Worm (Caenorhabditis elegans) whole organism, early embryonic: ENCODE results near the gene Y60A3A.25.
A peak's percentile ranks its signal among the peaks of the same experiment; 100 is the strongest.

ENCODE experiments used
- B0310.2 ChIP-seq: sonication (generic microtip); optimal IDR thresholded peaks from 2 replicates; lab custom pipeline; 2016; ENCODE audit warnings: mild to moderate bottlenecking, missing genetic modification characterization, missing compliant biosample characterization
- F13C5.2 ChIP-seq: sonication (generic microtip); optimal IDR thresholded peaks from 2 replicates; lab custom pipeline; 2017; ENCODE audit warnings: mild to moderate bottlenecking, missing genetic modification characterization, inconsistent platforms, missing compliant biosample characterization
- aly-1 ChIP-seq: sonication (generic microtip); optimal IDR thresholded peaks from 2 replicates; lab custom pipeline; 2016; ENCODE audit warnings: missing genetic modification characterization, missing compliant biosample characterization
- ama-1 ChIP-seq: fragments of 150-350 bp; optimal IDR thresholded peaks from 2 replicates; lab custom pipeline; 2014
- ceh-13 ChIP-seq: fragments of 200-800 bp; sonication (Bioruptor generic); optimal IDR thresholded peaks from 2 replicates; lab custom pipeline; 2018; ENCODE audit warnings: mild to moderate bottlenecking, missing genetic modification characterization, missing compliant biosample characterization
- ceh-36 ChIP-seq: sonication (generic microtip); optimal IDR thresholded peaks from 2 replicates; lab custom pipeline; 2016; ENCODE audit warnings: missing genetic modification characterization, inconsistent platforms, missing compliant biosample characterization
- ets-7 ChIP-seq: sonication (generic microtip); optimal IDR thresholded peaks from 2 replicates; lab custom pipeline; 2016; ENCODE audit warnings: missing genotype, missing genetic modification characterization, missing compliant biosample characterization
- flt-1 ChIP-seq: fragments of 200-800 bp; sonication (Bioruptor generic); IDR thresholded peaks from 2 replicates; pipeline ENCODE4 v1.3.6; 2022; ENCODE audit warnings: missing genetic modification characterization, missing compliant biosample characterization
- hmbx-1 ChIP-seq: sonication (generic microtip); optimal IDR thresholded peaks from 2 replicates; lab custom pipeline; 2016; ENCODE audit warnings: mild to moderate bottlenecking, missing genetic modification characterization, missing compliant biosample characterization
- hmg-4 ChIP-seq: fragments of 200-800 bp; sonication (Bioruptor generic); optimal IDR thresholded peaks from 2 replicates; lab custom pipeline; 2018; ENCODE audit warnings: mild to moderate bottlenecking, missing genetic modification characterization, missing compliant biosample characterization
- hnd-1 ChIP-seq: sonication (generic microtip); optimal IDR thresholded peaks from 2 replicates; lab custom pipeline; 2016; ENCODE audit warnings: missing genetic modification characterization, missing compliant biosample characterization
- pes-1 ChIP-seq: fragments of 200-800 bp; sonication (Bioruptor generic); IDR thresholded peaks from 2 replicates; pipeline ENCODE4 v1.3.6; 2022; ENCODE audit warnings: missing genetic modification reagents, missing genetic modification characterization, missing compliant biosample characterization
- scrt-1 ChIP-seq: fragments of 200-800 bp; sonication (Bioruptor generic); IDR thresholded peaks from 2 replicates; pipeline ENCODE4 v1.3.6; 2022; ENCODE audit warnings: missing genetic modification characterization, missing compliant biosample characterization
- sea-1 ChIP-seq: fragments of 200-800 bp; sonication (Bioruptor generic); conservative IDR thresholded peaks from 2 replicates; pipeline ENCODE4 v1.3.6; 2022; ENCODE audit warnings: missing genetic modification characterization, missing compliant biosample characterization
- tbx-11 ChIP-seq: fragments of 200-800 bp; sonication (Bioruptor generic); IDR thresholded peaks from 2 replicates; pipeline ENCODE4 v1.3.6; 2022; ENCODE audit warnings: missing genetic modification characterization, missing compliant biosample characterization
- tbx-37 ChIP-seq: fragments of 200-800 bp; sonication (Bioruptor generic); conservative IDR thresholded peaks from 2 replicates; pipeline ENCODE4 v1.3.6; 2022; ENCODE audit warnings: missing genetic modification reagents, missing genetic modification characterization, missing compliant biosample characterization
- tra-4 ChIP-seq: sonication (generic microtip); optimal IDR thresholded peaks from 2 replicates; lab custom pipeline; 2017; ENCODE audit warnings: missing genetic modification characterization, missing compliant biosample characterization

Gene Y60A3A.25

ce11 chrV:20005724-20006132, 11.7 kb upstream of the Y60A3A.25 start:
- TF ChIP-seq aly-1 (tag; lab: Kevin White, UChicago) (no peak), F13C5.2 (tag; lab: Kevin White, UChicago) (peak; percentile 52), tbx-37 (GFP tag; lab: Robert Waterston, UW) (no peak), tra-4 (tag; lab: Kevin White, UChicago) (no peak), hmg-4 (GFP tag; lab: Kevin White, UChicago) (peak; percentile 61)

ce11 chrV:20004385-20004784, 10.4 kb upstream of the Y60A3A.25 start, which contains the start of gene unc-51:
TSS of gene unc-51 (minus strand) at chrV:20004485.
- TF ChIP-seq hmbx-1 (tag; lab: Kevin White, UChicago) (no peak), F13C5.2 (tag; lab: Kevin White, UChicago) (no peak), tbx-37 (GFP tag; lab: Robert Waterston, UW) (no peak), sea-1 (GFP tag; lab: Robert Waterston, UW) (no peak), scrt-1 (GFP tag; lab: Robert Waterston, UW) (no peak), pes-1 (GFP tag; lab: Robert Waterston, UW) (no peak), tra-4 (tag; lab: Kevin White, UChicago) (no peak), hnd-1 (tag; lab: Kevin White, UChicago) (no peak), ama-1 (no peak), aly-1 (tag; lab: Kevin White, UChicago) (no peak)

ce11 chrV:20002194-20002593, 8.2 kb upstream of the Y60A3A.25 start:
- TF ChIP-seq scrt-1 (GFP tag; lab: Robert Waterston, UW) = 0 out of 2 replicates have a peak, but pooled peaks have one; percentile 41
- no peak for TF ChIP-seq tbx-37 (GFP tag; lab: Robert Waterston, UW)

- TF ChIP-seq scrt-1 (GFP tag; lab: Robert Waterston, UW) = 0 out of 2 replicates have a peak, but pooled peaks have one; percentile 24
- no peak for TF ChIP-seq hmg-4 (GFP tag; lab: Kevin White, UChicago)
Observed at ce11 chrV:20000639-20001038, 6.6 kb upstream of the Y60A3A.25 start.

ce11 chrV:19999789-20000188, 5.8 kb upstream of the Y60A3A.25 start:
- no peak for TF ChIP-seq pes-1 (GFP tag; lab: Robert Waterston, UW)
- TF ChIP-seq ceh-36 (tag; lab: Kevin White, UChicago) = peak; percentile 63
- TF ChIP-seq flt-1 = no peak
- no peak for TF ChIP-seq tra-4 (tag; lab: Kevin White, UChicago)
- 0 out of 2 replicates have a peak, but pooled peaks have one; percentile 25 for TF ChIP-seq tbx-37 (GFP tag; lab: Robert Waterston, UW)
- TF ChIP-seq hmg-4 (GFP tag; lab: Kevin White, UChicago) = no peak
- TF ChIP-seq B0310.2 (tag; lab: Kevin White, UChicago) = no peak
- TF ChIP-seq ceh-13 (GFP tag; lab: Kevin White, UChicago) = no peak
- no peak for TF ChIP-seq tbx-11 (GFP tag; lab: Robert Waterston, UW)
- no peak for TF ChIP-seq aly-1 (tag; lab: Kevin White, UChicago)
- no peak for TF ChIP-seq sea-1 (GFP tag; lab: Robert Waterston, UW)
- TF ChIP-seq ets-7 (tag; lab: Kevin White, UChicago) = no peak
- TF ChIP-seq ama-1 = no peak
- TF ChIP-seq scrt-1 (GFP tag; lab: Robert Waterston, UW) = 0 out of 2 replicates have a peak, but pooled peaks have one; percentile 38

- TF ChIP-seq ceh-36 (tag; lab: Kevin White, UChicago) (no peak), pes-1 (GFP tag; lab: Robert Waterston, UW) (no peak), aly-1 (tag; lab: Kevin White, UChicago) (no peak), F13C5.2 (tag; lab: Kevin White, UChicago) (no peak), tbx-11 (GFP tag; lab: Robert Waterston, UW) (no peak), ceh-13 (GFP tag; lab: Kevin White, UChicago) (no peak), hmg-4 (GFP tag; lab: Kevin White, UChicago) (no peak), scrt-1 (GFP tag; lab: Robert Waterston, UW) (no peak), flt-1 (no peak), ama-1 (no peak)
Observed at ce11 chrV:19999100-19999499, 5.1 kb upstream of the Y60A3A.25 start.

- TF ChIP-seq ceh-36 (tag; lab: Kevin White, UChicago) (peak; percentile 93), hmg-4 (GFP tag; lab: Kevin White, UChicago) (no peak), ama-1 (peak; percentile 13)
Observed at ce11 chrV:19998203-19998836, 4.3 kb upstream of the Y60A3A.25 start.

- no peak for TF ChIP-seq tra-4 (tag; lab: Kevin White, UChicago)
- TF ChIP-seq hnd-1 (tag; lab: Kevin White, UChicago) = no peak
- TF ChIP-seq sea-1 (GFP tag; lab: Robert Waterston, UW) = no peak
- TF ChIP-seq tbx-37 (GFP tag; lab: Robert Waterston, UW) = no peak
- TF ChIP-seq B0310.2 (tag; lab: Kevin White, UChicago) = no peak
- TF ChIP-seq hmbx-1 (tag; lab: Kevin White, UChicago) = no peak
- no peak for TF ChIP-seq scrt-1 (GFP tag; lab: Robert Waterston, UW)
- no peak for TF ChIP-seq aly-1 (tag; lab: Kevin White, UChicago)
- TF ChIP-seq ceh-36 (tag; lab: Kevin White, UChicago) = no peak
- TF ChIP-seq ama-1 = no peak
- TF ChIP-seq ceh-13 (GFP tag; lab: Kevin White, UChicago) = no peak
- no peak for TF ChIP-seq hmg-4 (GFP tag; lab: Kevin White, UChicago)
- no peak for TF ChIP-seq ets-7 (tag; lab: Kevin White, UChicago)
- TF ChIP-seq F13C5.2 (tag; lab: Kevin White, UChicago) = no peak
- no peak for TF ChIP-seq tbx-11 (GFP tag; lab: Robert Waterston, UW)
- no peak for TF ChIP-seq flt-1
Observed at ce11 chrV:19997481-19997880, 3.5 kb upstream of the Y60A3A.25 start.
